Fruit fly (Drosophila melanogaster) whole organism, embryonic: ENCODE measurements around the gene CG33668.

Experiments
- Awh ChIP-seq: fragments of 200-800 bp; sonication (Bioruptor generic); IDR thresholded peaks from 2 replicates; pipeline ENCODE4, ENCODE4 v1.3.6; 2022; ENCODE audit warnings: missing biosample characterization, missing genetic modification characterization
- B-H1 ChIP-seq: fragments of 200-800 bp; sonication (Bioruptor generic); IDR thresholded peaks from 3 replicates; pipeline ENCODE4 v1.3.6; 2022; ENCODE audit warnings: missing biosample characterization, missing genetic modification characterization
- B-H2 ChIP-seq: fragments of 200-800 bp; sonication (Bioruptor generic); optimal IDR thresholded peaks from 2 replicates; lab custom pipeline; 2018; ENCODE audit warnings: missing biosample characterization, mild to moderate bottlenecking, missing genetic modification characterization
- Bdp1 ChIP-seq: fragments of 200-800 bp; sonication (Bioruptor generic); optimal IDR thresholded peaks from 3 replicates; lab custom pipeline; 2016; ENCODE audit warnings: missing biosample characterization, missing genetic modification characterization
- CG10147 ChIP-seq: fragments of 200-800 bp; sonication (Bioruptor generic); optimal IDR thresholded peaks from 2 replicates; lab custom pipeline; 2019; ENCODE audit warnings: missing biosample characterization, mild to moderate bottlenecking, missing genetic modification characterization, moderate library complexity
- CG10321 ChIP-seq: fragments of 200-800 bp; sonication (Bioruptor generic); IDR thresholded peaks from 2 replicates; pipeline ENCODE4 v1.3.6; 2022; ENCODE audit warnings: missing biosample characterization, missing genetic modification characterization
- CG11456 ChIP-seq: fragments of 200-800 bp; sonication (Bioruptor generic); IDR thresholded peaks from 3 replicates; pipeline ENCODE4 v1.3.6; 2022; ENCODE audit warnings: missing biosample characterization, missing genetic modification characterization
- CG13424 ChIP-seq: fragments of 200-800 bp; sonication (Bioruptor generic); optimal IDR thresholded peaks from 2 replicates; lab custom pipeline; 2019; ENCODE audit warnings: missing biosample characterization, mild to moderate bottlenecking, missing genetic modification characterization, moderate library complexity
- CG14667 ChIP-seq: fragments of 200-800 bp; sonication (Bioruptor generic); IDR thresholded peaks from 2 replicates; pipeline ENCODE4 v1.3.6; 2022; ENCODE audit warnings: missing biosample characterization, missing genetic modification characterization
- CG16813 ChIP-seq: fragments of 200-800 bp; sonication (Bioruptor generic); IDR thresholded peaks from 3 replicates; pipeline ENCODE4 v1.3.6; 2022; ENCODE audit warnings: missing biosample characterization, missing genetic modification characterization; ENCODE audit not compliant: partially characterized antibody
- CG18011 ChIP-seq: fragments of 200-800 bp; sonication (Bioruptor generic); optimal IDR thresholded peaks from 2 replicates; lab custom pipeline; 2017; ENCODE audit warnings: missing biosample characterization, missing genetic modification characterization, mild to moderate bottlenecking, moderate library complexity, missing genotype
- CG18476 ChIP-seq: fragments of 200-800 bp; sonication (Bioruptor generic); optimal IDR thresholded peaks from 2 replicates; lab custom pipeline; 2016; ENCODE audit warnings: missing biosample characterization, mild to moderate bottlenecking, missing genetic modification characterization
- CG2120 ChIP-seq: fragments of 200-800 bp; sonication (Bioruptor generic); optimal IDR thresholded peaks from 3 replicates; lab custom pipeline; 2016; ENCODE audit warnings: missing biosample characterization, missing genetic modification characterization
- CG34376 ChIP-seq: fragments of 200-800 bp; sonication (Bioruptor generic); optimal IDR thresholded peaks from 2 replicates; lab custom pipeline; 2018; ENCODE audit warnings: missing biosample characterization, mild to moderate bottlenecking, missing genetic modification characterization
- CoRest ChIP-seq: fragments of 200-800 bp; sonication (Bioruptor generic); optimal IDR thresholded peaks from 3 replicates; lab custom pipeline; 2018; ENCODE audit warnings: missing biosample characterization, mild to moderate bottlenecking, missing genetic modification characterization, moderate library complexity
- D ChIP-seq, 2 experiments: fragments of 200-800 bp in 1 of 2; fragments of >200 bp in 1 of 2; sonication (Bioruptor generic) in 1 of 2; optimal IDR thresholded peaks; 2 replicates in 1 of 2; 3 replicates in 1 of 2; lab custom pipeline; 2017; ENCODE audit warnings: mild to moderate bottlenecking in 1 of 2, missing biosample characterization in 1 of 2, missing genetic modification characterization in 1 of 2, missing genetic modification reagents in 1 of 2
- D19A ChIP-seq: fragments of 200-800 bp; optimal IDR thresholded peaks from 3 replicates; lab custom pipeline; 2019; ENCODE audit warnings: missing biosample characterization, mild to moderate bottlenecking, missing genetic modification characterization, moderate library complexity
- Eip74EF ChIP-seq, 2 experiments: fragments of 200-800 bp in 1 of 2; fragments of >200 bp in 1 of 2; sonication (Bioruptor generic) in 1 of 2; optimal IDR thresholded peaks; 2 replicates each; lab custom pipeline; 2017 to 2019; ENCODE audit warnings: missing biosample characterization in 2 of 2, missing genetic modification characterization in 2 of 2, mild to moderate bottlenecking in 1 of 2, moderate library complexity in 1 of 2
- Fer1 ChIP-seq: fragments of 200-800 bp; sonication (Bioruptor generic); optimal IDR thresholded peaks from 2 replicates; lab custom pipeline; 2017; ENCODE audit warnings: missing biosample characterization, mild to moderate bottlenecking, missing genetic modification characterization
- GATAe ChIP-seq: fragments of 200-800 bp; sonication (Bioruptor generic); conservative IDR thresholded peaks from 2 replicates; pipeline ENCODE4 v1.3.6; 2022; ENCODE audit warnings: missing biosample characterization, missing genetic modification characterization
- Gug ChIP-seq: fragments of 200-800 bp; sonication (Bioruptor generic); IDR thresholded peaks from 4 replicates; pipeline ENCODE4 v1.3.6; 2022; ENCODE audit warnings: missing biosample characterization, missing genetic modification characterization
- HLH4C ChIP-seq: fragments of 200-800 bp; sonication (Bioruptor generic); IDR thresholded peaks from 3 replicates; pipeline ENCODE4 v1.3.6; 2022; ENCODE audit warnings: missing biosample characterization, missing genetic modification characterization; ENCODE audit not compliant: partially characterized antibody
- Kr ChIP-seq: fragments of 200-800 bp; sonication (Bioruptor generic); optimal IDR thresholded peaks from 2 replicates; lab custom pipeline; 2017; ENCODE audit warnings: missing biosample characterization, mild to moderate bottlenecking, missing genetic modification characterization
- MBD-R2 ChIP-seq: fragments of 200-800 bp; sonication (Bioruptor generic); IDR thresholded peaks from 2 replicates; pipeline ENCODE4 v1.3.6; 2022; ENCODE audit warnings: missing biosample characterization, missing genetic modification characterization
- NFAT ChIP-seq: fragments of 200-800 bp; sonication (Bioruptor generic); IDR thresholded peaks from 2 replicates; pipeline ENCODE4 v1.3.6; 2022; ENCODE audit warnings: missing biosample characterization, missing genetic modification characterization
- NK7.1 ChIP-seq: fragments of 200-800 bp; sonication (Bioruptor generic); optimal IDR thresholded peaks from 3 replicates; lab custom pipeline; 2016; ENCODE audit warnings: missing biosample characterization, missing genetic modification characterization
- Nf-YA ChIP-seq: fragments of 200-800 bp; sonication (Bioruptor generic); IDR thresholded peaks from 2 replicates; pipeline ENCODE4 v1.3.6; 2022; ENCODE audit warnings: missing biosample characterization, missing genetic modification characterization
- Xrp1 ChIP-seq: fragments of 200-800 bp; sonication (Bioruptor generic); IDR thresholded peaks from 2 replicates; pipeline ENCODE4 v1.3.6; 2022; ENCODE audit warnings: missing biosample characterization, missing genetic modification characterization
- amos ChIP-seq: fragments of 200-800 bp; sonication (Bioruptor generic); IDR thresholded peaks from 2 replicates; pipeline ENCODE4 v1.3.6; 2022; ENCODE audit warnings: missing biosample characterization, missing genetic modification characterization; ENCODE audit not compliant: partially characterized antibody
- ase ChIP-seq: fragments of 200-800 bp; sonication (Bioruptor generic); IDR thresholded peaks from 3 replicates; pipeline ENCODE4 v1.3.6; 2022; ENCODE audit warnings: missing biosample characterization, missing genetic modification characterization
- bbx ChIP-seq: fragments of 200-800 bp; sonication (Bioruptor generic); IDR thresholded peaks from 2 replicates; pipeline ENCODE4 v1.3.6; 2022; ENCODE audit warnings: missing biosample characterization, missing genetic modification characterization; ENCODE audit not compliant: partially characterized antibody
- bowl ChIP-seq: fragments of 200-800 bp; sonication (Bioruptor generic); IDR thresholded peaks from 2 replicates; pipeline ENCODE4 v1.3.6; 2022; ENCODE audit warnings: missing biosample characterization, missing genetic modification characterization
- chn ChIP-seq: fragments of 200-800 bp; sonication (Bioruptor generic); optimal IDR thresholded peaks from 2 replicates; lab custom pipeline; 2016; ENCODE audit warnings: missing biosample characterization, missing genetic modification characterization
- disco-r ChIP-seq: fragments of 200-800 bp; sonication (Bioruptor generic); optimal IDR thresholded peaks from 2 replicates; lab custom pipeline; 2016; ENCODE audit warnings: missing biosample characterization, missing genetic modification characterization
- emc ChIP-seq: fragments of 200-800 bp; sonication (Bioruptor generic); optimal IDR thresholded peaks from 2 replicates; lab custom pipeline; 2016; ENCODE audit warnings: missing biosample characterization, missing genetic modification characterization
- esg ChIP-seq: fragments of 200-800 bp; sonication (Bioruptor generic); conservative IDR thresholded peaks from 2 replicates; pipeline ENCODE4 v1.3.6; 2022; ENCODE audit warnings: missing biosample characterization, missing genetic modification characterization
- eyg ChIP-seq: fragments of 200-800 bp; sonication (Bioruptor generic); optimal IDR thresholded peaks from 3 replicates; lab custom pipeline; 2016; ENCODE audit warnings: missing biosample characterization, missing genetic modification characterization
- gcm ChIP-seq: fragments of 200-800 bp; sonication (Bioruptor generic); optimal IDR thresholded peaks from 2 replicates; lab custom pipeline; 2019; ENCODE audit warnings: missing biosample characterization, mild to moderate bottlenecking, missing genetic modification characterization, moderate library complexity
- grau ChIP-seq: fragments of 200-800 bp; optimal IDR thresholded peaks from 3 replicates; lab custom pipeline; 2019; ENCODE audit warnings: missing biosample characterization, mild to moderate bottlenecking, missing genetic modification characterization, moderate library complexity
- gt ChIP-seq: fragments of 200-800 bp; sonication (Bioruptor generic); IDR thresholded peaks from 2 replicates; pipeline ENCODE4 v1.3.6; 2022; ENCODE audit warnings: missing biosample characterization, missing genetic modification characterization
- lilli ChIP-seq: fragments of 200-800 bp; sonication (Bioruptor generic); optimal IDR thresholded peaks from 3 replicates; lab custom pipeline; 2016; ENCODE audit warnings: missing biosample characterization, missing genetic modification characterization
- p53 ChIP-seq: fragments of 200-800 bp; sonication (Bioruptor generic); optimal IDR thresholded peaks from 2 replicates; lab custom pipeline; 2016; ENCODE audit warnings: missing biosample characterization, missing genetic modification characterization
- repo ChIP-seq: fragments of 200-800 bp; sonication (Bioruptor generic); optimal IDR thresholded peaks from 2 replicates; lab custom pipeline; 2016; ENCODE audit warnings: missing biosample characterization, missing genetic modification characterization
- seq ChIP-seq: fragments of 200-800 bp; sonication (Bioruptor generic); IDR thresholded peaks from 2 replicates; pipeline ENCODE4 v1.3.6; 2022; ENCODE audit warnings: missing biosample characterization, missing genetic modification characterization
- slou ChIP-seq: fragments of 200-800 bp; sonication (Bioruptor generic); optimal IDR thresholded peaks from 3 replicates; lab custom pipeline; 2016; ENCODE audit warnings: missing biosample characterization, missing genetic modification characterization
- sqz ChIP-seq: fragments of 200-800 bp; sonication (Bioruptor generic); optimal IDR thresholded peaks from 3 replicates; lab custom pipeline; 2018; ENCODE audit warnings: missing biosample characterization, mild to moderate bottlenecking, missing genetic modification characterization
- ssp ChIP-seq: fragments of 200-800 bp; sonication (Bioruptor generic); IDR thresholded peaks from 2 replicates; pipeline ENCODE4 v1.3.6; 2022; ENCODE audit warnings: missing biosample characterization, missing genetic modification characterization
- ttk ChIP-seq: fragments of 200-800 bp; sonication (Bioruptor generic); IDR thresholded peaks from 2 replicates; pipeline ENCODE4 v2.1.2; 2022; ENCODE audit warnings: missing biosample characterization, missing genetic modification characterization
- usp ChIP-seq: fragments of >200 bp; optimal IDR thresholded peaks from 2 replicates; lab custom pipeline; 2017; ENCODE audit warnings: missing biosample characterization, missing genetic modification characterization
- zen2 ChIP-seq: fragments of 200-800 bp; sonication (Bioruptor generic); IDR thresholded peaks from 3 replicates; pipeline ENCODE4 v1.3.6; 2022; ENCODE audit warnings: missing biosample characterization, missing genetic modification characterization; ENCODE audit not compliant: partially characterized antibody

Gene CG33668

dm6 chrX:6439495-6439894 lies 20.3 kb upstream of the CG33668 start (continued):
- TF ChIP-seq ttk (GFP tag; lab: Robert Waterston, UW) (peak; percentile 36; the same call in 1 of the 2 replicates), eyg (no peak), gcm (no peak), CG18011 (GFP tag; lab: Kevin White, UChicago) (no peak), CG10321 (no peak), Fer1 (GFP tag; lab: Kevin White, UChicago) (peak; percentile 82), B-H1 (GFP tag; lab: Robert Waterston, UW) (peak; percentile 40; the same call in 1 of the 3 replicates), GATAe (GFP tag; lab: Robert Waterston, UW) (no peak), Awh (GFP tag; lab: Robert Waterston, UW) (peak; percentile 48; the same call in 1 of the 2 replicates), zen2 (GFP tag; lab: Robert Waterston, UW) (no peak), HLH4C (GFP tag; lab: Robert Waterston, UW) (no peak), grau (tag; lab: Kevin White, UChicago) (no peak), disco-r (GFP tag; lab: Kevin White, UChicago) (no peak), bowl (GFP tag; lab: Robert Waterston, UW) (no peak), D (optimal IDR thresholded peaks at IDR 0.05; lab: Kevin White, UChicago) (no peak), D (GFP tag; optimal IDR thresholded peaks at IDR 0.05; lab: Kevin White, UChicago) (no peak), amos (GFP tag; lab: Robert Waterston, UW) (no peak), Gug (peak; percentile 46; the same call in 3 of the 4 replicates), repo (GFP tag; lab: Kevin White, UChicago) (no peak), p53 (no peak), Nf-YA (GFP tag; lab: Robert Waterston, UW) (peak; percentile 66), esg (GFP tag; lab: Robert Waterston, UW) (peak; percentile 58), MBD-R2 (peak; percentile 40; the same call in 1 of the 2 replicates), CG10147 (GFP tag; lab: Kevin White, UChicago) (peak; percentile 21), Kr (GFP tag; lab: Kevin White, UChicago) (no peak), CG11456 (GFP tag; lab: Robert Waterston, UW) (peak; percentile 70; the same call in 2 of the 3 replicates), Eip74EF (GFP tag; optimal IDR thresholded peaks at IDR 0.05; lab: Kevin White, UChicago) (no peak), lilli (GFP tag; lab: Kevin White, UChicago) (peak; percentile 32), ssp (GFP tag; lab: Robert Waterston, UW) (peak; percentile 28; the same call in 1 of the 2 replicates), CG16813 (GFP tag; lab: Robert Waterston, UW) (no peak), Xrp1 (0 out of 2 replicates have a peak, but pooled peaks have one; percentile 35), CoRest (tag; lab: Kevin White, UChicago) (no peak), Bdp1 (GFP tag; lab: Kevin White, UChicago) (no peak), bbx (GFP tag; lab: Robert Waterston, UW) (no peak), emc (GFP tag; lab: Kevin White, UChicago) (no peak), chn (GFP tag; lab: Kevin White, UChicago) (no peak), CG18476 (GFP tag; lab: Kevin White, UChicago) (no peak), CG13424 (tag; lab: Kevin White, UChicago) (no peak), ase (GFP tag; lab: Robert Waterston, UW) (peak; percentile 47; the same call in 1 of the 3 replicates), B-H2 (GFP tag; lab: Kevin White, UChicago) (peak; percentile 45), seq (no peak), sqz (GFP tag; lab: Kevin White, UChicago) (no peak), CG2120 (GFP tag; lab: Kevin White, UChicago) (peak; percentile 60), usp (GFP tag; lab: Kevin White, UChicago) (no peak), CG14667 (peak; percentile 22; the same call in 1 of the 2 replicates), slou (GFP tag; lab: Kevin White, UChicago) (no peak), NFAT (GFP tag; lab: Robert Waterston, UW) (peak; percentile 45; the same call in 1 of the 2 replicates), gt (no peak), CG34376 (GFP tag; lab: Kevin White, UChicago) (peak; percentile 14), D19A (tag; lab: Kevin White, UChicago) (no peak), NK7.1 (GFP tag; lab: Kevin White, UChicago) (no peak)
